Worm (Caenorhabditis elegans) whole organism, L2 larva: ENCODE results near the gene F44E2.9.
A peak's percentile ranks its signal among the peaks of the same experiment; 100 is the strongest.

Source experiments
- C34F6.9 ChIP-seq: fragments of 150-350 bp; optimal IDR thresholded peaks from 2 replicates; lab custom pipeline; 2014; ENCODE audit warnings: missing biosample characterization, missing genetic modification characterization
- F13H6.1 ChIP-seq: sonication (generic microtip); optimal IDR thresholded peaks from 2 replicates; lab custom pipeline; 2016; ENCODE audit warnings: missing genetic modification characterization, missing compliant biosample characterization
- R02D3.7 ChIP-seq: fragments of 150-350 bp; optimal IDR thresholded peaks from 2 replicates; lab custom pipeline; 2014; ENCODE audit warnings: missing biosample characterization, missing genetic modification characterization
- Y55F3AM.14 ChIP-seq: fragments of 200-800 bp; sonication (Bioruptor generic); optimal IDR thresholded peaks from 2 replicates; lab custom pipeline; 2018; ENCODE audit warnings: mild to moderate bottlenecking, missing genetic modification characterization, missing compliant biosample characterization
- alr-1 ChIP-seq: fragments of 150-350 bp; optimal IDR thresholded peaks from 2 replicates; lab custom pipeline; 2014; ENCODE audit warnings: missing biosample characterization, missing genetic modification characterization
- aly-2 ChIP-seq: fragments of 150-350 bp; optimal IDR thresholded peaks from 2 replicates; lab custom pipeline; 2014; ENCODE audit warnings: missing biosample characterization, missing genetic modification characterization
- ceh-16 ChIP-seq: fragments of 150-350 bp; optimal IDR thresholded peaks from 2 replicates; lab custom pipeline; 2014; ENCODE audit warnings: missing biosample characterization, missing genetic modification characterization
- ceh-82 ChIP-seq: fragments of 150-350 bp; optimal IDR thresholded peaks from 2 replicates; lab custom pipeline; 2014; ENCODE audit warnings: missing biosample characterization, missing genetic modification characterization
- crh-2 ChIP-seq: sonication (generic microtip); optimal IDR thresholded peaks from 2 replicates; lab custom pipeline; 2017; ENCODE audit warnings: missing biosample characterization, missing genetic modification characterization
- dmd-4 ChIP-seq: sonication (generic microtip); optimal IDR thresholded peaks from 2 replicates; lab custom pipeline; 2017; ENCODE audit warnings: missing biosample characterization, missing genetic modification characterization
- egl-27 ChIP-seq: sonication (generic microtip); optimal IDR thresholded peaks from 3 replicates; lab custom pipeline; 2017; ENCODE audit warnings: missing biosample characterization, missing genetic modification reagents, missing genetic modification characterization
- elt-1 ChIP-seq: fragments of 150-350 bp; optimal IDR thresholded peaks from 2 replicates; lab custom pipeline; 2014; ENCODE audit warnings: missing biosample characterization, missing genetic modification characterization
- elt-3 ChIP-seq: sonication (generic microtip); optimal IDR thresholded peaks from 2 replicates; lab custom pipeline; 2017; ENCODE audit warnings: missing biosample characterization, missing genetic modification characterization
- fos-1 ChIP-seq: fragments of 150-350 bp; optimal IDR thresholded peaks from 2 replicates; lab custom pipeline; 2014; ENCODE audit warnings: missing biosample characterization, missing genetic modification characterization
- gmeb-1 ChIP-seq: fragments of 150-350 bp; optimal IDR thresholded peaks from 2 replicates; lab custom pipeline; 2014; ENCODE audit warnings: missing biosample characterization, missing genetic modification characterization
- lin-11 ChIP-seq: fragments of 150-350 bp; sonication (generic microtip); optimal IDR thresholded peaks from 2 replicates; lab custom pipeline; 2014; ENCODE audit warnings: missing biosample characterization, missing genetic modification characterization, inconsistent platforms, mixed read lengths
- lin-13 ChIP-seq: fragments of 150-350 bp; optimal IDR thresholded peaks from 2 replicates; lab custom pipeline; 2014; ENCODE audit warnings: missing biosample characterization, missing genetic modification reagents, missing genetic modification characterization
- lsy-2 ChIP-seq, 2 experiments: fragments of 150-350 bp in 1 of 2; sonication (generic microtip) in 1 of 2; optimal IDR thresholded peaks; 2 replicates each; lab custom pipeline; 2014 to 2017; ENCODE audit warnings: missing biosample characterization in 2 of 2, missing genetic modification characterization in 2 of 2
- mab-5 ChIP-seq: fragments of 150-350 bp; optimal IDR thresholded peaks from 2 replicates; lab custom pipeline; 2014; ENCODE audit warnings: missing biosample characterization, missing genetic modification characterization
- mdl-1 ChIP-seq, 2 experiments: fragments of 150-350 bp in 1 of 2; sonication (generic microtip) in 1 of 2; optimal IDR thresholded peaks; 2 replicates each; lab custom pipeline; 2017; ENCODE audit warnings: missing biosample characterization in 2 of 2, missing genetic modification characterization in 2 of 2
- nhr-10 ChIP-seq: sonication (generic microtip); optimal IDR thresholded peaks from 2 replicates; lab custom pipeline; 2017; ENCODE audit warnings: missing biosample characterization, missing genetic modification characterization
- nhr-11 ChIP-seq: fragments of 150-350 bp; optimal IDR thresholded peaks from 2 replicates; lab custom pipeline; 2014; ENCODE audit warnings: missing biosample characterization, missing genetic modification characterization
- nhr-12 ChIP-seq: fragments of 150-350 bp; optimal IDR thresholded peaks from 2 replicates; lab custom pipeline; 2014; ENCODE audit warnings: missing biosample characterization, missing genetic modification characterization
- nhr-129 ChIP-seq: fragments of 150-350 bp; optimal IDR thresholded peaks from 2 replicates; lab custom pipeline; 2014; ENCODE audit warnings: missing biosample characterization, missing genetic modification characterization
- nhr-237 ChIP-seq: fragments of 150-350 bp; optimal IDR thresholded peaks from 2 replicates; lab custom pipeline; 2014; ENCODE audit warnings: missing biosample characterization, missing genetic modification characterization
- nhr-25 ChIP-seq: fragments of 150-350 bp; sonication (generic microtip); optimal IDR thresholded peaks from 3 replicates; lab custom pipeline; 2014; ENCODE audit warnings: missing biosample characterization, missing genetic modification characterization
- nhr-6 ChIP-seq: fragments of 150-350 bp; optimal IDR thresholded peaks from 2 replicates; lab custom pipeline; 2014; ENCODE audit warnings: missing biosample characterization, missing genetic modification characterization
- nhr-77 ChIP-seq: fragments of 150-350 bp; optimal IDR thresholded peaks from 2 replicates; lab custom pipeline; 2014; ENCODE audit warnings: missing biosample characterization, missing genetic modification characterization
- sem-4 ChIP-seq: fragments of 150-350 bp; optimal IDR thresholded peaks from 2 replicates; lab custom pipeline; 2014; ENCODE audit warnings: missing biosample characterization, missing genetic modification reagents, missing genetic modification characterization
- sma-3 ChIP-seq: sonication (generic microtip); optimal IDR thresholded peaks from 2 replicates; lab custom pipeline; 2016; ENCODE audit warnings: missing genetic modification reagents, missing genetic modification characterization, missing compliant biosample characterization
- sma-9 ChIP-seq, 2 experiments: fragments of 150-350 bp in 1 of 2; sonication (generic microtip) in 1 of 2; optimal IDR thresholded peaks; 2 replicates each; lab custom pipeline; 2014 to 2016; ENCODE audit warnings: missing genetic modification characterization in 2 of 2, mild to moderate bottlenecking in 1 of 2, missing biosample characterization in 1 of 2, missing compliant biosample characterization in 1 of 2, missing genetic modification reagents in 1 of 2, moderate library complexity in 1 of 2
- unc-39 ChIP-seq: fragments of 150-350 bp; optimal IDR thresholded peaks from 2 replicates; lab custom pipeline; 2014; ENCODE audit warnings: missing biosample characterization, missing genetic modification characterization
- unc-55 ChIP-seq: fragments of 150-350 bp; sonication (generic microtip); optimal IDR thresholded peaks from 3 replicates; lab custom pipeline; 2014; ENCODE audit warnings: missing biosample characterization, missing genetic modification reagents, missing genetic modification characterization
- unc-62 ChIP-seq: fragments of 150-350 bp; optimal IDR thresholded peaks from 2 replicates; lab custom pipeline; 2014; ENCODE audit warnings: missing biosample characterization, missing genetic modification reagents, missing genetic modification characterization
- zag-1 ChIP-seq: fragments of 150-350 bp; optimal IDR thresholded peaks from 2 replicates; lab custom pipeline; 2014; ENCODE audit warnings: missing biosample characterization, missing genetic modification characterization
- ztf-1 ChIP-seq: fragments of 200-800 bp; sonication (Bioruptor generic); conservative IDR thresholded peaks from 2 replicates; pipeline ENCODE4 v1.3.6; 2022; ENCODE audit warnings: missing genetic modification characterization, missing compliant biosample characterization
- ztf-11 ChIP-seq: sonication (generic microtip); optimal IDR thresholded peaks from 2 replicates; lab custom pipeline; 2017; ENCODE audit warnings: missing biosample characterization, missing genetic modification characterization
- ztf-4 ChIP-seq: fragments of 150-350 bp; optimal IDR thresholded peaks from 2 replicates; lab custom pipeline; 2014; ENCODE audit warnings: missing biosample characterization, missing genetic modification characterization

The F44E2.9 gene

DNA sequence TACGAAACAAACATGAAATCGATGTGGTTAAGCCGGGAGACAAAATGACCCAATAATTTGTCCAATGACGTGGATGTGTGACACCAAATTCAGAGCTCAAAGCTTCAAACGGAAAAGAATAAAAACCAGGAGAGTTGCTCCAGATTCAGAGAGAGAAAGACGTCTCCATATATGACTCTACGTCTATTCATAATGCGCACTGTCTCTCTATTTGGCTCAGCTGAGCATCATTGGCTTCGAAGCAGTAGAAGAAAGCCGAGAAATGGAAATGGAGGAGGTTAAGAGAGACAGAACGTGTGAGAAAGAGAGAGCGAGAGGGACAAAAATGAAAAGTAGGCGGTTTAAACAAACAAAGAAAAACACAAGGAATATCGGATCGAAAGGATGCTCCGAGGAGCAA is 36.0 kb upstream of the F44E2.9 start:
- TF ChIP-seq lsy-2 (tag; optimal IDR thresholded peaks at IDR 0.05; lab: Kevin White, UChicago) (peak in 1 of 2 experiments; percentile 57), crh-2 (peak; percentile 34), gmeb-1 (tag; lab: Kevin White, UChicago) (no peak), unc-55 (GFP tag; lab: Kevin White, UChicago) (peak; percentile 64), unc-62 (GFP tag; lab: Kevin White, UChicago) (no peak), nhr-129 (peak; percentile 43), zag-1 (tag; lab: Kevin White, UChicago) (peak; percentile 27), F13H6.1 (tag; lab: Kevin White, UChicago) (peak; percentile 22), Y55F3AM.14 (GFP tag; lab: Kevin White, UChicago) (no peak), lin-13 (GFP tag; lab: Kevin White, UChicago) (no peak), nhr-12 (tag; lab: Kevin White, UChicago) (no peak), egl-27 (tag; lab: Kevin White, UChicago) (peak; percentile 35), C34F6.9 (peak; percentile 59), fos-1 (no peak)

DNA sequence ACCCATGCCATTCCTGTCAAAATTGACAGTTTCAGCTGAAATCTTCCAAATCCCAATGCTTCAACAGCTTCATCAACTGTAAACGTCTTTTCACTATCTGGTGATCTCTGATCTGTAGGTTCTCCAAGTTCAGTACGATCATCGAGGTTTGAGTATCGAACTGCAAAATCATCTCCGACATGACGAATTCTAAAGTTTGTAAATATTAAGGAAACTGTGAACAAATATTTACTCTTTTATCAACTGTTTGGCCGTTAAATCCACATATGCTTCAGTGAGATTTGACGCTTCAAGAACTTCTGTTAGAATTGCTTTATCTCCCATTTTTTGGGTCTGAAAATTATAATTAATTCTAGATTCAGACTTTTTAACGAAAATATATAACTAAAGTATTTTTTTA is 34.8 kb upstream of the F44E2.9 start, which contains the start of gene svop-1:
Gene svop-1, minus strand, starts transcription at position 339 of the 400 bp plus-strand sequence.
- TF ChIP-seq nhr-6 (tag; lab: Kevin White, UChicago) (no peak), unc-62 (GFP tag; lab: Kevin White, UChicago) (no peak), nhr-77 (tag; lab: Kevin White, UChicago) (no peak)

DNA sequence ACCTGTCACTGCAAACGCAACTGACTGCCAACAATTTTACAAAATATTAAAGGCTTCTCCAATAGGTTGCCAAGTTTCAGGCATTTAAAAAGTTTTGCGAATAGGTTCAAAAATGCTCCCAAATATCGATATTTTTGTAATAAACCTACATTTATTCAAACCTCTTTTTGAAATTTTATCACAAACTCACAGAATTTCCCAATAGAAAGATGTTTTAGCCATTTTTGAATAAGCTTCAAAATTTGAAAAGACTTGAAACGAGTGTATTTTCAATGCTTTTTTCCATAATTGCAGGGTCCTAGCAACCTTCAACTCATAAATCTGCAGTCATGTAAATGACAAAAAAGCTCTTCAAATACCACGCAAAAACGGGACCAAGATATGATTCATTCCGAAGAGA is 32.0 kb upstream of the F44E2.9 start:
- TF ChIP-seq sem-4 (tag; lab: Kevin White, UChicago) (no peak), nhr-12 (tag; lab: Kevin White, UChicago) (no peak), R02D3.7 (tag; lab: Kevin White, UChicago) (no peak), alr-1 (tag; lab: Kevin White, UChicago) (no peak), sma-9 (GFP tag; optimal IDR thresholded peaks at IDR 0.05; lab: Kevin White, UChicago) (no peak), sma-9 (tag; optimal IDR thresholded peaks at IDR 0.05; lab: Kevin White, UChicago) (no peak), ztf-4 (tag; lab: Kevin White, UChicago) (no peak)

DNA sequence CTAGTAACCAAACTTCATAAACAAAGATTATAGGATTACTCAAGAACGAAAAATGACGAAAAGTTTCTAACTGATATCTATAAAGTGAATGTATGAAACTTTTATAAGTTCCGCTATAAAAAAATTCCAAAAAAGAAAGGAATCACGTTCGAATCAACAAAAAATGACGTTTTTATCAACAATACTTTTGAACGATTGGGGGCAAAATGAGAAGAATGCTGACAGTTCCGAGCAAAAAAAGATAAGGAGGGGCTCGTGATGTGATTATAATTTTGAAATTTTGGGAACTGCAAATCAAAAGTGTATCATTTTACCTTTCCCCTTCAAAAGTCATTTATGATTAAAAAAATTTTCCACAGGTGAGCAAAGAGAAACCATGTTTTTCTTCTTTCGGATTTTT is 28.6 kb upstream of the F44E2.9 start:
- peak; percentile 5 for TF ChIP-seq sma-9 (GFP tag; optimal IDR thresholded peaks at IDR 0.05; lab: Kevin White, UChicago)
- TF ChIP-seq sma-9 (tag; optimal IDR thresholded peaks at IDR 0.05; lab: Kevin White, UChicago): no peak
- peak; percentile 84 for TF ChIP-seq fos-1
- TF ChIP-seq unc-55 (GFP tag; lab: Kevin White, UChicago): peak; percentile 72
- no peak for TF ChIP-seq nhr-77 (tag; lab: Kevin White, UChicago)
- TF ChIP-seq sma-3 (GFP tag; lab: Kevin White, UChicago): no peak

DNA sequence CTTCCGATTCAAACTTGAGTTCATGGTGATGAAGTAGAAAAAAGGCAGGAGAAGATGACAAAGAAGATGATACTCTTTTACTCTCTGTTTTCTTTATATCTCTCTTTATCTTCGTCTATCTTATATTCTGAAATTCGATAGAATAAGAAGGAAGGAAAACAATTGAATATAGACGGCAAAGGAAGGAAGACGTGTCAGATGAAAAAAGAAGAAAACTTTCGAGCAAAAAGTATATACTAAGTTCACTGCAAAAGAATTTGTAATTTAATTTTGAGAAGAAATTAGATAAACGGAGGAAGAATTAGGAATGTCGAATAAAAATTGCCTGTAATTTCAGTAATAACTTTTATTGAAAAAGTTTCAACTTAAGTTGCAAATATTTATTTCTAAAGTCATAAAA is 26.7 kb upstream of the F44E2.9 start, which contains the start of gene K01F9.2:
Gene K01F9.2, minus strand, starts transcription at position 127 of the 400 bp plus-strand sequence.
- no peak for TF ChIP-seq Y55F3AM.14 (GFP tag; lab: Kevin White, UChicago)
- TF ChIP-seq lsy-2 (tag; optimal IDR thresholded peaks at IDR 0.05; lab: Kevin White, UChicago): peak in 1 of 2 experiments; percentile 22
- no peak for TF ChIP-seq aly-2

DNA sequence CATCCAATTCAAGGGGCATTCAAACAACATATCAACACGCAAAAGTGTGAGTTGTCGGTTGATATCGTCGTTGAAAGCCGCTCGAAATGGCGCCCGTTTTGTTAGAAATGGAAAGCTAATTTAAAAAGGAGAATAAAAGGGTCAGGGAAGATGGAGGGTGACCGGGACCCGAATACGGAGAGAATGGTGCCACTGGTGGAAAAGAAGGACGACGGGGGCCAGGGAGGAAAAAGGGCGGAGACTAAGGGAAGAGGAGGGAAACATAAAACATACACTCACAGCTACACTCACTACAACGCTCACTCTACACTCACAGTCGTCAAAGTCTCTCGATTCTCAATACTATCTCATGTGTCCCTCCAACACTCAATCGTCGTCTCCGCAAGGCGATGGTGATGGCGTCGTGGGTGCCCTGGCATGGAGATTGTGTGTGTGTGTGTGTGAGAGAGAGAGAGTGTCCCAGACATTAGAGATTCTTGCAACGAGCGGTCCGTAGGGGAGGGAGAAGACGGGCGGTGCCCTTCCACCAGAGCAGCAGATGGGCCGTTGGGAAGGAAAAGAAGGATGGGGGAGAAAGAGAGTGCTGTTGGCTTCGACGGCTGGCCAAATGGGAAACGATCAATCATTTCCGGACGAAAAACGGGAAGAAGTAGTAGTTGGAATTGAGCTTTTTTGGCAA is 23.8 kb upstream of the F44E2.9 start:
- TF ChIP-seq mab-5 (tag; lab: Kevin White, UChicago) (peak; percentile 92), alr-1 (tag; lab: Kevin White, UChicago) (no peak), nhr-77 (tag; lab: Kevin White, UChicago) (no peak), nhr-11 (tag; lab: Kevin White, UChicago) (no peak), nhr-10 (tag; lab: Kevin White, UChicago) (no peak), ztf-1 (GFP tag; lab: Robert Waterston, UW) (no peak), mdl-1 (tag; optimal IDR thresholded peaks at IDR 0.05; lab: Kevin White, UChicago) (peak; percentile 4 to 72), ceh-16 (tag; lab: Kevin White, UChicago) (peak; percentile 78), egl-27 (tag; lab: Kevin White, UChicago) (peak; percentile 41), fos-1 (peak; percentile 53), sma-9 (GFP tag; optimal IDR thresholded peaks at IDR 0.05; lab: Kevin White, UChicago) (peak; percentile 76), sma-9 (tag; optimal IDR thresholded peaks at IDR 0.05; lab: Kevin White, UChicago) (no peak), dmd-4 (tag; lab: Kevin White, UChicago) (no peak), nhr-6 (tag; lab: Kevin White, UChicago) (peak; percentile 73), nhr-237 (tag; lab: Kevin White, UChicago) (no peak), lin-11 (tag; lab: Kevin White, UChicago) (peak; percentile 68), F13H6.1 (tag; lab: Kevin White, UChicago) (peak; percentile 94), elt-3 (tag; lab: Kevin White, UChicago) (no peak), nhr-25 (tag; lab: Kevin White, UChicago) (peak; percentile 61), nhr-129 (peak; percentile 95), sem-4 (tag; lab: Kevin White, UChicago) (peak; percentile 91), unc-39 (tag; lab: Kevin White, UChicago) (no peak), elt-1 (tag; lab: Kevin White, UChicago) (no peak), lin-13 (GFP tag; lab: Kevin White, UChicago) (peak; percentile 76), R02D3.7 (tag; lab: Kevin White, UChicago) (no peak), ztf-11 (tag; lab: Kevin White, UChicago) (no peak), ztf-4 (tag; lab: Kevin White, UChicago) (peak; percentile 59), ceh-82 (tag; lab: Kevin White, UChicago) (no peak)
